Fruit fly (Drosophila melanogaster) whole organism, larva: ENCODE results near the gene Adsl.
A peak's percentile ranks its signal among the peaks of the same experiment; 100 is the strongest.

Source experiments
- noc ChIP-seq: fragments of 200-800 bp; sonication (Bioruptor generic); optimal IDR thresholded peaks from 3 replicates; lab custom pipeline; 2019; ENCODE audit warnings: missing biosample characterization, mild to moderate bottlenecking, missing genetic modification characterization, moderate library complexity

The Adsl gene

dm6 chr3R:16982108-16982707 lies 38.7 kb downstream of the Adsl start, which contains the start of gene AhcyL2:
Gene AhcyL2 (minus strand): TSS chr3R:16982158.
- TF ChIP-seq noc, result peak; percentile 86

DNA sequence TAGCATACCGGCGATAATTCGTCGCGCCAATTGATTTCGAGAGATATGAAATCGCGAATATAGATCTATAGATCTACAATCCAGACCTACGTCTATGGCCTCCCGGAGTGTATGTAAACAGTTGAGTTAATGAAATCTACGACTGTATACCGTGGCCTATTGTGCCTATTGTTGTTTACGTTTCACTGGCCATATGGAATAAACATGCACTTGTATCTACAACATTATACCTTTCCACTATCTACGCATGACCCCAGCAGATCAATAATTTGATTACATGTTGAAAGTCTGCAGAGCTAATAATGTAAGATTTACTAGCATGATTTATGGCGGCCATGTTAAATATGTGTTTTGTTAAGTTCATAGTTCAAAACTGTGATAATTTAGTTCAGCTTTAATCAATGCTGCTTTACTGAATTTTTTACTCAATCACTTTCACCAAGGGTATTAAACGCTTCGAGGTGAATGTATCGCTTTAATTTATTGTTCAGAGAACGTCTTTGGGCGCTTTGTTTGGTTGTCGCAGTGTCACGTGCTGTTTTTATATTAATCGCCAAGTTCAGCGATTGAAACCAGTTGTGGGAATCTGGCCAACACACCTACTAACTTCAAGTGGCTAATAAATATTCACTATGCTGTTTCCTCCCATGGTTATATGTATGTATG lies 39.8 kb downstream of the Adsl start:
- no peak for TF ChIP-seq noc

DNA sequence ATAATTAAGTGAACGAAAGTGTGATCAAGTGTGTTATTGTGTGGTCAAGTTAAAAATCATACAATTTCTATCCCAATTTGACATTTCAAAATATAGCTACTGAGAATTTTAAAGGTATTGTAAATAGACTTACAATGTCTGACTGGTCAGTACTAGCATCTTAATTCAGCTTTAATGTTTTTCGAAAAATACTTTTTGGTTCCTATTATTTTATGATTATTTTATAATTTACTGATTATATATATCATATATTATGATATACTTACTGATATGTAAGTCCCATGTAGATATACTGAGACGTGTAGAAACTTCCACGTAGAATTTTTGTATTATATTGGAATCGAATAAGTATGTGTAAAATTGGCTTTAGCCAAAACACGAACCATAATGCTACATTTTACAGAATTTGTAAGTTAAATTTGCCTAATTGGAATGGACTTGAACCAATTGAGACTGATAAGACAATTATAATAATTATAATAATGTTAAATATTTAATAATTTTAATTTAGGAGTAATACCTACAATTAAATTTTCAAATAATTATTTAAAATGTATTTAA lies 43.1 kb downstream of the Adsl start, which contains the start of gene Actn3:
Gene Actn3 (minus strand): TSS at position 51 of the 561 bp plus-strand sequence.
- TF ChIP-seq noc, result no peak

DNA sequence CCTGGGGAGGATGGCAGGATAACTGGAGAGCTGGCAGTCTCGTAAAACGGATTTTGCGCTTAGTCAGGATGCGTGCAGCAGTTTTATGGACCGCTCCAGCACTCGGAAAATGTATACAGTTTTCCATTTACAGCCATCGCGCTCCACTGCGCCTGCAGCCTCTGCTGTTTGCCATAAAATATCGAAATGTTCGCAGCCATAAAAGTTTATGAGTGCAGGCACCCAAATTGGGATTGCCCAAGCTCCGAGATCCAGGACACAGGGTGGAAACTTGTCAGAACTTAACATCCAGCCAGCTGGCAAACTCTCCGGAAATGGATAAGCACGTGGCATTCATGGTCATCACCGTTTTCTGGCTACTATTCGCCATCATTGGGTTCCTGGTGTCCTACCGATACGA lies 46.0 kb downstream of the Adsl start, which contains the start of gene VhaM9.7-d:
Gene VhaM9.7-d (plus strand): TSS at position 301 of the 400 bp plus-strand sequence.
- TF ChIP-seq noc, result no peak

- TF ChIP-seq noc, result no peak
Observed at dm6 chr3R:16972575-16972974, 48.3 kb downstream of the Adsl start.

- TF ChIP-seq noc, result no peak
Observed at dm6 chr3R:16972136-16972535, 48.8 kb downstream of the Adsl start, which contains the start of gene Abd-B. Gene Abd-B (minus strand): TSS chr3R:16972236.

DNA sequence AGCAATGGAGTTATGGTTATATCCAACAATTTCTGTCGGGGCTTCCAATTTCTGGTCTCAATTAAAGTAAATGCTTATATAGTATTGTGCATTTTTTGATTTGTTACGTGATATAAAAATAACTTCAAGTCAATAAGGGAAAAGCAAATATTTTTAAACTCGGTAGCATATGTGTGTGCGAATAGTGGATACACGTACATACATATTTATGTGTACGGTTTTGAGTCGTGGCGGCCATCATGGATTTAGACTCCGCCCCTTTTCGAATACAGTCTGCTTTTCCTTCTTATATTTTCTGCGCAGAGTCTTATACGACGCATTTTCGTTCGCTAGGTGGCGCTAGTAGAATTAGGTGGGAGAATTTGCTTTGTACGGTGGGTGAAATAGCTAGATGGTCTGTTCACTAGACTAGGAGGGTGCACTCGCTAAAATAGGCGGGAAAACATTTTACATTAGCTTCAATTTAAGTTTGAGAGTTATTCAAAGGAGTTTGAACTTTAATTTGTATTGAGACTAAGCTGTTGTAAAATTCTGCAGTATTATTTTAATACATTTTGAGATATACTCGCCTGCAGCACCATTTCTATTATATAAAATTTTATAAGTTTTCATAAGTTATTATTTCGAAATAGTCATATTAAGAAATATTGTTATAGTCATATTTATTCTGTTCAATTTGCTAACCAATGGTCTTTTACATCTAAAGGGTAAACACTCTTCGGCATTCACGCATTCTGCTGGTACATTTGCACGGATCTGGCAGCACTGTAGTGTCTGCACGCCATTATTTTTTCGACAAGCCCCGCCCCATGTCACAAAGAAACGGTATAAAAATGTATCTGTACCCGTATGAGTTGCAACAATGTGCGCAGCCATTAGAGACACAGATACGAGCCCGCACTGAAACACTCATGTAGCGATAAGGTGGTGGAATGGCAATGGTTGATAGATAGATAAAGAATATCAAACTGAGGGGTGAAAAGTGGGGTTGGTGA lies 51.3 kb downstream of the Adsl start:
- TF ChIP-seq noc, result no peak
